Worm (Caenorhabditis elegans): ENCODE results near the gene ife-5.

ce11 chrII:12266797-12267196 is 13.7 kb upstream of the ife-5 start:
- no peak for TF ChIP-seq dao-5 (tag; optimal IDR thresholded peaks at IDR 0.05)
- TF ChIP-seq him-1 (tag; optimal IDR thresholded peaks at IDR 0.05), result no peak
- TF ChIP-seq W03F9.2 (tag; optimal IDR thresholded peaks at IDR 0.05), result no peak

Data from whole organism, L4/young adult.